Fruit fly (Drosophila melanogaster) whole organism, embryonic: ENCODE results near the gene Polr3I.

Experiments used
- CG10267 ChIP-seq: fragments of 200-800 bp; sonication (Bioruptor generic); optimal IDR thresholded peaks from 2 replicates; lab custom pipeline; 2018; ENCODE audit warnings: missing biosample characterization, mild to moderate bottlenecking, missing genetic modification characterization, moderate library complexity
- CG10654 ChIP-seq: fragments of 200-800 bp; sonication (Bioruptor generic); optimal IDR thresholded peaks from 2 replicates; lab custom pipeline; 2016; ENCODE audit warnings: missing biosample characterization, missing genetic modification characterization
- CG10959 ChIP-seq: fragments of 200-800 bp; sonication (Bioruptor generic); IDR thresholded peaks from 2 replicates; pipeline ENCODE4 v1.3.6; 2022; ENCODE audit warnings: missing biosample characterization, missing genetic modification characterization
- CG11247 ChIP-seq: fragments of 200-800 bp; sonication (Bioruptor generic); IDR thresholded peaks from 2 replicates; pipeline ENCODE4 v1.3.6; 2022; ENCODE audit warnings: missing biosample characterization, missing genetic modification characterization
- CG11723 ChIP-seq: fragments of 200-800 bp; sonication (Bioruptor generic); optimal IDR thresholded peaks from 2 replicates; lab custom pipeline; 2017; ENCODE audit warnings: missing biosample characterization, mild to moderate bottlenecking, missing genetic modification characterization
- CG12659 ChIP-seq: fragments of 200-800 bp; sonication (Bioruptor generic); optimal IDR thresholded peaks from 3 replicates; lab custom pipeline; 2017; ENCODE audit warnings: mild to moderate bottlenecking, missing biosample characterization, missing genetic modification reagents, missing genetic modification characterization
- CG12769 ChIP-seq: fragments of 200-800 bp; sonication (Bioruptor generic); optimal IDR thresholded peaks from 2 replicates; lab custom pipeline; 2019; ENCODE audit warnings: missing biosample characterization, mild to moderate bottlenecking, missing genetic modification characterization, moderate library complexity
- CG13287 ChIP-seq: fragments of 200-800 bp; sonication (Bioruptor generic); IDR thresholded peaks from 2 replicates; pipeline ENCODE4 v1.3.6; 2022; ENCODE audit warnings: missing biosample characterization, missing genetic modification characterization; ENCODE audit not compliant: partially characterized antibody
- CG14710 ChIP-seq: fragments of 200-800 bp; sonication (Bioruptor generic); optimal IDR thresholded peaks from 3 replicates; lab custom pipeline; 2019; ENCODE audit warnings: missing biosample characterization, mild to moderate bottlenecking, missing genetic modification characterization, moderate library complexity
- CG16813 ChIP-seq: fragments of 200-800 bp; sonication (Bioruptor generic); IDR thresholded peaks from 3 replicates; pipeline ENCODE4 v1.3.6; 2022; ENCODE audit warnings: missing biosample characterization, missing genetic modification characterization; ENCODE audit not compliant: partially characterized antibody
- CG18476 ChIP-seq: fragments of 200-800 bp; sonication (Bioruptor generic); optimal IDR thresholded peaks from 2 replicates; lab custom pipeline; 2016; ENCODE audit warnings: missing biosample characterization, mild to moderate bottlenecking, missing genetic modification characterization
- CG30020 ChIP-seq: fragments of 200-800 bp; optimal IDR thresholded peaks from 2 replicates; lab custom pipeline; 2019; ENCODE audit warnings: missing biosample characterization, mild to moderate bottlenecking, missing genetic modification characterization, moderate library complexity
- CG32767 ChIP-seq: fragments of 200-800 bp; sonication (Bioruptor generic); IDR thresholded peaks from 2 replicates; pipeline ENCODE4 v1.3.6; 2022; ENCODE audit warnings: missing biosample characterization, missing genetic modification characterization
- CG6813 ChIP-seq: fragments of 200-800 bp; sonication (Bioruptor generic); optimal IDR thresholded peaks from 2 replicates; lab custom pipeline; 2017; ENCODE audit warnings: missing biosample characterization, missing genetic modification characterization, mild to moderate bottlenecking, moderate library complexity, missing genetic modification reagents
- CG9797 ChIP-seq: fragments of 200-800 bp; sonication (Bioruptor generic); optimal IDR thresholded peaks from 3 replicates; lab custom pipeline; 2018; ENCODE audit warnings: missing biosample characterization, mild to moderate bottlenecking, missing genetic modification characterization
- Camta ChIP-seq: fragments of 200-800 bp; sonication (Bioruptor generic); optimal IDR thresholded peaks from 2 replicates; lab custom pipeline; 2016; ENCODE audit warnings: missing biosample characterization, missing genetic modification characterization
- Dek ChIP-seq: fragments of 200-800 bp; sonication (Bioruptor generic); optimal IDR thresholded peaks from 3 replicates; lab custom pipeline; 2019; ENCODE audit warnings: missing biosample characterization, mild to moderate bottlenecking, missing genetic modification characterization, moderate library complexity
- Doc3 ChIP-seq: fragments of 200-800 bp; sonication (Bioruptor generic); IDR thresholded peaks from 3 replicates; pipeline ENCODE4 v1.3.6; 2022; ENCODE audit warnings: missing biosample characterization, missing genetic modification characterization; ENCODE audit not compliant: partially characterized antibody
- Dp ChIP-seq: fragments of 200-800 bp; sonication (Bioruptor generic); optimal IDR thresholded peaks from 2 replicates; lab custom pipeline; 2018; ENCODE audit warnings: missing biosample characterization, mild to moderate bottlenecking, missing genetic modification characterization, moderate library complexity
- Fer2 ChIP-seq: fragments of 200-800 bp; sonication (Bioruptor generic); optimal IDR thresholded peaks from 2 replicates; lab custom pipeline; 2018; ENCODE audit warnings: missing biosample characterization, mild to moderate bottlenecking, missing genetic modification characterization, moderate library complexity
- H15 ChIP-seq: fragments of 200-800 bp; sonication (Bioruptor generic); IDR thresholded peaks from 3 replicates; pipeline ENCODE4 v1.3.6; 2022; ENCODE audit warnings: missing biosample characterization, missing genetic modification characterization
- HLH4C ChIP-seq: fragments of 200-800 bp; sonication (Bioruptor generic); IDR thresholded peaks from 3 replicates; pipeline ENCODE4 v1.3.6; 2022; ENCODE audit warnings: missing biosample characterization, missing genetic modification characterization; ENCODE audit not compliant: partially characterized antibody
- HLH54F ChIP-seq: fragments of 200-800 bp; sonication (Bioruptor generic); optimal IDR thresholded peaks from 3 replicates; lab custom pipeline; 2016; ENCODE audit warnings: missing biosample characterization, missing genetic modification characterization
- MESR4 ChIP-seq: fragments of 200-800 bp; sonication (Bioruptor generic); optimal IDR thresholded peaks from 2 replicates; lab custom pipeline; 2018; ENCODE audit warnings: missing biosample characterization, mild to moderate bottlenecking, missing genetic modification characterization, moderate library complexity
- Scr ChIP-seq: fragments of 200-800 bp; sonication (Bioruptor generic); IDR thresholded peaks from 2 replicates; pipeline ENCODE4 v1.3.6; 2022; ENCODE audit warnings: missing biosample characterization, missing genetic modification characterization; ENCODE audit not compliant: partially characterized antibody
- Sry-β ChIP-seq: fragments of 200-800 bp; sonication (Bioruptor generic); optimal IDR thresholded peaks from 2 replicates; lab custom pipeline; 2018; ENCODE audit warnings: missing biosample characterization, mild to moderate bottlenecking, missing genetic modification characterization, moderate library complexity
- YL-1 ChIP-seq: fragments of 200-800 bp; sonication (Bioruptor generic); optimal IDR thresholded peaks from 3 replicates; lab custom pipeline; 2017; ENCODE audit warnings: missing biosample characterization, mild to moderate bottlenecking, missing genetic modification characterization
- amos ChIP-seq: fragments of 200-800 bp; sonication (Bioruptor generic); IDR thresholded peaks from 2 replicates; pipeline ENCODE4 v1.3.6; 2022; ENCODE audit warnings: missing biosample characterization, missing genetic modification characterization; ENCODE audit not compliant: partially characterized antibody
- bbx ChIP-seq: fragments of 200-800 bp; sonication (Bioruptor generic); IDR thresholded peaks from 2 replicates; pipeline ENCODE4 v1.3.6; 2022; ENCODE audit warnings: missing biosample characterization, missing genetic modification characterization; ENCODE audit not compliant: partially characterized antibody
- br ChIP-seq: fragments of >200 bp; optimal IDR thresholded peaks from 2 replicates; lab custom pipeline; 2017
- gem ChIP-seq: fragments of 200-800 bp; sonication (Bioruptor generic); optimal IDR thresholded peaks from 2 replicates; lab custom pipeline; 2019; ENCODE audit warnings: missing biosample characterization, mild to moderate bottlenecking, missing genetic modification characterization, moderate library complexity
- gfzf ChIP-seq: fragments of 200-800 bp; sonication (Bioruptor generic); optimal IDR thresholded peaks from 2 replicates; lab custom pipeline; 2016; ENCODE audit warnings: missing biosample characterization, mild to moderate bottlenecking, missing genetic modification characterization, moderate library complexity
- inv ChIP-seq: fragments of 200-800 bp; sonication (Bioruptor generic); IDR thresholded peaks from 2 replicates; pipeline ENCODE4 v1.3.6; 2022; ENCODE audit warnings: missing biosample characterization, missing genetic modification characterization; ENCODE audit not compliant: partially characterized antibody
- jumu ChIP-seq: fragments of 200-800 bp; sonication (Bioruptor generic); optimal IDR thresholded peaks from 3 replicates; lab custom pipeline; 2016; ENCODE audit warnings: missing biosample characterization, missing genetic modification characterization
- mld ChIP-seq: fragments of 200-800 bp; sonication (Bioruptor generic); IDR thresholded peaks from 3 replicates; pipeline ENCODE4 v1.3.6; 2022; ENCODE audit warnings: missing biosample characterization, missing genetic modification characterization; ENCODE audit not compliant: partially characterized antibody
- nmo ChIP-seq: fragments of 200-800 bp; sonication (Bioruptor generic); optimal IDR thresholded peaks from 2 replicates; lab custom pipeline; 2018; ENCODE audit warnings: missing biosample characterization, mild to moderate bottlenecking, missing genetic modification characterization, moderate library complexity
- pan ChIP-seq, 4 experiments: fragments of >200 bp in 3 of 4; fragments of 200-800 bp in 1 of 4; sonication (Bioruptor generic) in 1 of 4; optimal IDR thresholded peaks in 3 of 4; IDR thresholded peaks in 1 of 4; 2 replicates each; pipeline versions ENCODE4 v1.3.6 to Lab custom; 2017 to 2022; ENCODE audit warnings: missing biosample characterization in 2 of 4, missing genetic modification characterization in 2 of 4, mixed read lengths in 1 of 4
- pzg ChIP-seq: fragments of 200-800 bp; sonication (Bioruptor generic); optimal IDR thresholded peaks from 3 replicates; lab custom pipeline; 2018; ENCODE audit warnings: missing biosample characterization, mild to moderate bottlenecking, missing genetic modification characterization, moderate library complexity
- stwl ChIP-seq: fragments of 200-800 bp; sonication (Bioruptor generic); optimal IDR thresholded peaks from 3 replicates; lab custom pipeline; 2018; ENCODE audit warnings: missing biosample characterization, mild to moderate bottlenecking, missing genetic modification characterization, moderate library complexity
- tio ChIP-seq: fragments of 200-800 bp; sonication (Bioruptor generic); optimal IDR thresholded peaks from 2 replicates; lab custom pipeline; 2017; ENCODE audit warnings: missing biosample characterization, missing genetic modification characterization, inconsistent platforms
- tna ChIP-seq: fragments of 200-800 bp; sonication (Bioruptor generic); IDR thresholded peaks from 2 replicates; pipeline ENCODE4 v1.3.6; 2022; ENCODE audit warnings: missing biosample characterization, missing genetic modification characterization; ENCODE audit not compliant: partially characterized antibody
- trem ChIP-seq: fragments of 200-800 bp; optimal IDR thresholded peaks from 3 replicates; lab custom pipeline; 2019; ENCODE audit warnings: missing biosample characterization, mild to moderate bottlenecking, missing genetic modification characterization, moderate library complexity
- ttk ChIP-seq: fragments of 200-800 bp; sonication (Bioruptor generic); IDR thresholded peaks from 2 replicates; pipeline ENCODE4 v2.1.2; 2022; ENCODE audit warnings: missing biosample characterization, missing genetic modification characterization
- twi ChIP-seq: fragments of 200-800 bp; optimal IDR thresholded peaks from 2 replicates; lab custom pipeline; 2019; ENCODE audit warnings: missing biosample characterization, mild to moderate bottlenecking, missing genetic modification characterization, moderate library complexity
- unc-4 ChIP-seq: fragments of 200-800 bp; sonication (Bioruptor generic); IDR thresholded peaks from 2 replicates; pipeline ENCODE4 v1.3.6; 2022; ENCODE audit warnings: missing biosample characterization, missing genetic modification characterization; ENCODE audit not compliant: partially characterized antibody
- unpg ChIP-seq: fragments of 200-800 bp; sonication (Bioruptor generic); optimal IDR thresholded peaks from 3 replicates; lab custom pipeline; 2018; ENCODE audit warnings: missing biosample characterization, mild to moderate bottlenecking, missing genetic modification characterization, moderate library complexity

Polr3I gene

DNA sequence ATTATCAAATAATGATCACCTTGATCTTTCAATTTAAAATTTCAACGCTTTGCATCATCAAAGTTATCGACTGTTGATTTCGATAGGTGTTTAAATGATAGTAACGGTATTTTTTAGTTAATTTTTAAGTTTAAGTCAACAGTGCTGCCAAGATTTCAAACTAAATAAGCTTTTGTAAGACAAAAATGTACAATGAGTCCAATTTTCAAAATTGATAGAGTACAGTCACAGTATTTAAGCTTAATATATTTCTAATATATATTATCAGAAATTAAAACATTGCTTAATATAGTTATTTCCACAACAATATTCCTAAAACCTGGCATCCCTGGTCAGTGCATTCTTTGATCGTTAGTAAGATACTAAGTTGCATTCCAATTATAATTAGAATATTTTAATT lies 3.4 kb upstream of the Polr3I start, which contains the start of gene CG4872 (continued):
- TF ChIP-seq Camta (GFP tag; lab: Kevin White, UChicago) (no peak), CG11247 (GFP tag; lab: Robert Waterston, UW) (no peak), H15 (GFP tag; lab: Robert Waterston, UW) (no peak), pan (optimal IDR thresholded peaks at IDR 0.05; lab: Kevin White, UChicago) (no peak), pan (GFP tag; optimal IDR thresholded peaks at IDR 0.05 in 1 of 2, IDR thresholded peaks at IDR 0.05 in 1 of 2) (no peak), nmo (peak; percentile 16), Sry-β (peak; percentile 57), unpg (GFP tag; lab: Kevin White, UChicago) (peak; percentile 8), CG10959 (GFP tag; lab: Robert Waterston, UW) (no peak), CG18476 (GFP tag; lab: Kevin White, UChicago) (no peak), gem (tag; lab: Kevin White, UChicago) (no peak), Fer2 (tag; lab: Kevin White, UChicago) (no peak), Dp (GFP tag; lab: Kevin White, UChicago) (peak; percentile 20), HLH54F (GFP tag; lab: Kevin White, UChicago) (no peak), twi (tag; lab: Kevin White, UChicago) (no peak)

DNA sequence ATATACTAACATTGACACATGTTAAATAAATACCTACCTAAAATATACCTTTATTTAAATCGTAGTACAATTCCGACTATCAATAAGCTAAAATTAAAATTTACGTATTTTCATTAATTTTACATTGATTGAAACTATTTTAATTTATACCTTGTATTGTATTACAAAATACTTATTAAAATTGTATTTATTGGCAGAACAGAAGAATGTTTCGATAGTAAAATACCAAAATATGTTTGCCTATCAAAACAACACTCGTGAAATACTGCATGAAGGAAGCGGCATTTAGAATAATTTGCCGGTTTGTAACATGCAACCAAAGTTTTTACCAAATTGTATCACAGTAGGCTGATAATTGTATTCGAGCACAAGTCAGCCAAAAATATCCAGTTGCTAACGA lies 2.2 kb downstream of the Polr3I start, which contains the start of the genes DENR and CG4880:
DENR (minus strand) TSS at position 10 of the 400 bp plus-strand sequence.
CG4880 (plus strand) TSS at position 268 of the 400 bp plus-strand sequence.
- TF ChIP-seq pzg (GFP tag; lab: Kevin White, UChicago) (peak; percentile 18), CG13287 (GFP tag; lab: Robert Waterston, UW) (peak; percentile 73), CG11723 (GFP tag; lab: Kevin White, UChicago) (no peak), CG6813 (no peak), CG12659 (GFP tag; lab: Kevin White, UChicago) (peak; percentile 6), tna (GFP tag; lab: Robert Waterston, UW) (no peak), ttk (no peak), nmo (peak; percentile 8), inv (peak; percentile 35; the same call in 1 of the 2 replicates), HLH4C (GFP tag; lab: Robert Waterston, UW) (0 out of 3 replicates have a peak, but pooled peaks have one; percentile 20), Dp (GFP tag; lab: Kevin White, UChicago) (peak; percentile 16), MESR4 (GFP tag; lab: Kevin White, UChicago) (no peak), CG30020 (tag; lab: Kevin White, UChicago) (peak; percentile 44), Scr (GFP tag; lab: Robert Waterston, UW) (peak; percentile 66), YL-1 (GFP tag; lab: Kevin White, UChicago) (peak; percentile 2), stwl (peak; percentile 33), br (lab: Kevin White, UChicago) (no peak), amos (GFP tag; lab: Robert Waterston, UW) (peak; percentile 49), CG12769 (tag; lab: Kevin White, UChicago) (no peak), CG16813 (GFP tag; lab: Robert Waterston, UW) (peak; percentile 49; the same call in 2 of the 3 replicates), gfzf (GFP tag; lab: Kevin White, UChicago) (peak; percentile 55), CG14710 (tag; lab: Kevin White, UChicago) (peak; percentile 36), CG10267 (tag; lab: Kevin White, UChicago) (peak; percentile 3), CG10654 (no peak), CG9797 (peak; percentile 10), CG11247 (GFP tag; lab: Robert Waterston, UW) (no peak), tio (GFP tag; lab: Kevin White, UChicago) (no peak), bbx (GFP tag; lab: Robert Waterston, UW) (peak; percentile 34; the same call in 1 of the 2 replicates), trem (tag; lab: Kevin White, UChicago) (peak; percentile 38), jumu (no peak), mld (no peak), Doc3 (GFP tag; lab: Robert Waterston, UW) (0 out of 3 replicates have a peak, but pooled peaks have one; percentile 30), CG32767 (GFP tag; lab: Robert Waterston, UW) (no peak), Dek (tag; lab: Kevin White, UChicago) (no peak), unc-4 (GFP tag; lab: Robert Waterston, UW) (peak; percentile 54; the same call in 1 of the 2 replicates)
